Worm (Caenorhabditis elegans) whole organism, young adult: ENCODE results near the gene Y69A2AR.23.

Source experiments
- B0019.2 ChIP-seq: fragments of 200-800 bp; sonication (Bioruptor generic); conservative IDR thresholded peaks from 2 replicates; pipeline ENCODE4 v1.3.6; 2022; ENCODE audit warnings: missing genetic modification reagents, missing genetic modification characterization, missing compliant biosample characterization
- C17E4.6 ChIP-seq: fragments of 200-800 bp; sonication (Bioruptor generic); IDR thresholded peaks from 2 replicates; pipeline ENCODE4 v1.3.6; 2022; ENCODE audit warnings: missing genetic modification reagents, missing genetic modification characterization, missing compliant biosample characterization
- D2030.7 ChIP-seq: fragments of 200-800 bp; sonication (Bioruptor generic); IDR thresholded peaks from 2 replicates; pipeline ENCODE4 v1.3.6; 2022; ENCODE audit warnings: missing genetic modification reagents, missing genetic modification characterization, missing compliant biosample characterization
- F23B12.7 ChIP-seq: sonication (generic microtip); optimal IDR thresholded peaks from 2 replicates; lab custom pipeline; 2017; ENCODE audit warnings: missing genetic modification characterization, mild to moderate bottlenecking, missing compliant biosample characterization, antibody characterized with exemption, moderate library complexity; ENCODE audit not compliant: insufficient read depth
- F33H1.4 ChIP-seq: fragments of 200-800 bp; sonication (Bioruptor generic); IDR thresholded peaks from 2 replicates; pipeline ENCODE4 v1.3.6; 2022; ENCODE audit warnings: missing genetic modification reagents, missing genetic modification characterization, missing compliant biosample characterization
- F49E8.2 ChIP-seq: sonication (generic microtip); optimal IDR thresholded peaks from 3 replicates; lab custom pipeline; 2017; ENCODE audit warnings: missing genetic modification characterization, mild to moderate bottlenecking, missing compliant biosample characterization, antibody characterized with exemption, moderate library complexity; ENCODE audit not compliant: insufficient read depth
- F55B11.4 ChIP-seq: sonication (generic microtip); optimal IDR thresholded peaks from 2 replicates; lab custom pipeline; 2016; ENCODE audit warnings: missing compliant biosample characterization, missing genetic modification characterization, borderline replicate concordance; ENCODE audit not compliant: insufficient read depth
- Y53F4B.3 ChIP-seq: fragments of 200-800 bp; sonication (Bioruptor generic); IDR thresholded peaks from 2 replicates; pipeline ENCODE4 v1.3.6; 2022; ENCODE audit warnings: missing genetic modification reagents, missing genetic modification characterization, missing compliant biosample characterization
- Y67H2A.10 ChIP-seq: fragments of 200-800 bp; sonication (Bioruptor generic); conservative IDR thresholded peaks from 2 replicates; pipeline ENCODE4 v1.3.6; 2022; ENCODE audit warnings: missing genetic modification reagents, missing genetic modification characterization, missing compliant biosample characterization
- aptf-2 ChIP-seq: fragments of 200-800 bp; sonication (Bioruptor generic); conservative IDR thresholded peaks from 2 replicates; pipeline ENCODE4 v1.3.6; 2022; ENCODE audit warnings: missing genetic modification reagents, missing genetic modification characterization, missing compliant biosample characterization
- athp-1 ChIP-seq: sonication (generic microtip); optimal IDR thresholded peaks from 2 replicates; lab custom pipeline; 2017; ENCODE audit warnings: mild to moderate bottlenecking, missing genetic modification characterization, missing compliant biosample characterization
- cebp-1 ChIP-seq, 2 experiments: fragments of 200-800 bp in 1 of 2; sonication (Bioruptor generic) in 1 of 2; sonication (generic microtip) in 1 of 2; IDR thresholded peaks in 1 of 2; optimal IDR thresholded peaks in 1 of 2; 2 replicates each; pipeline versions ENCODE4 v1.3.6 to Lab custom; 2017 to 2022; ENCODE audit warnings: missing compliant biosample characterization in 2 of 2, missing genetic modification characterization in 2 of 2, mild to moderate bottlenecking in 1 of 2, missing genetic modification reagents in 1 of 2, moderate library complexity in 1 of 2
- cebp-2 ChIP-seq: fragments of 200-800 bp; sonication (Bioruptor generic); IDR thresholded peaks from 2 replicates; pipeline ENCODE4 v1.3.6; 2022; ENCODE audit warnings: missing genetic modification characterization, missing compliant biosample characterization
- die-1 ChIP-seq: sonication (generic microtip); optimal IDR thresholded peaks from 2 replicates; lab custom pipeline; 2016; ENCODE audit warnings: missing genotype, mild to moderate bottlenecking, missing genetic modification characterization, missing compliant biosample characterization
- dpff-1 ChIP-seq: sonication (generic microtip); optimal IDR thresholded peaks from 2 replicates; lab custom pipeline; 2017; ENCODE audit warnings: mild to moderate bottlenecking, missing genetic modification characterization, missing compliant biosample characterization
- dpl-1 ChIP-seq: fragments of 150-350 bp; optimal IDR thresholded peaks from 2 replicates; lab custom pipeline; 2014; ENCODE audit warnings: missing biosample characterization, missing genetic modification reagents, missing genetic modification characterization
- egl-18 ChIP-seq: fragments of 200-800 bp; sonication (Bioruptor generic); IDR thresholded peaks from 2 replicates; pipeline ENCODE4 v1.3.6; 2022; ENCODE audit warnings: missing genetic modification reagents, missing genetic modification characterization, missing compliant biosample characterization
- egl-44 ChIP-seq: fragments of 200-800 bp; sonication (Bioruptor generic); IDR thresholded peaks from 2 replicates; pipeline ENCODE4 v1.3.6; 2022; ENCODE audit warnings: missing genetic modification reagents, missing genetic modification characterization, missing compliant biosample characterization
- egrh-3 ChIP-seq: fragments of 200-800 bp; sonication (Bioruptor generic); IDR thresholded peaks from 2 replicates; pipeline ENCODE4 v1.3.6; 2022; ENCODE audit warnings: missing genetic modification reagents, missing genetic modification characterization, missing compliant biosample characterization
- hlh-12 ChIP-seq: sonication (generic microtip); optimal IDR thresholded peaks from 2 replicates; lab custom pipeline; 2016; ENCODE audit warnings: missing genetic modification characterization, missing compliant biosample characterization
- hsf-1 ChIP-seq: fragments of 200-800 bp; sonication (Bioruptor generic); IDR thresholded peaks from 2 replicates; pipeline ENCODE4 v1.3.6; 2022; ENCODE audit warnings: missing genetic modification reagents, missing genetic modification characterization, missing compliant biosample characterization
- let-526 ChIP-seq: fragments of 200-800 bp; sonication (Bioruptor generic); IDR thresholded peaks from 2 replicates; pipeline ENCODE4 v1.3.6; 2022; ENCODE audit warnings: missing genetic modification reagents, missing genetic modification characterization, missing compliant biosample characterization
- let-607 ChIP-seq, 2 experiments: fragments of 200-800 bp in 1 of 2; sonication (Bioruptor generic) in 1 of 2; sonication (generic microtip) in 1 of 2; optimal IDR thresholded peaks; 2 replicates each; lab custom pipeline; 2016 to 2018; ENCODE audit warnings: mild to moderate bottlenecking in 2 of 2, missing compliant biosample characterization in 2 of 2, missing genetic modification characterization in 2 of 2, moderate library complexity in 2 of 2, missing genotype in 1 of 2
- lin-26 ChIP-seq: fragments of 200-800 bp; sonication (Bioruptor generic); IDR thresholded peaks from 2 replicates; pipeline ENCODE4 v1.3.6; 2022; ENCODE audit warnings: missing genetic modification reagents, missing genetic modification characterization, missing compliant biosample characterization
- madf-10 ChIP-seq: sonication (generic microtip); optimal IDR thresholded peaks from 2 replicates; lab custom pipeline; 2016; ENCODE audit warnings: mild to moderate bottlenecking, missing genetic modification characterization, missing compliant biosample characterization
- madf-6 ChIP-seq: fragments of 200-800 bp; sonication (Bioruptor generic); IDR thresholded peaks from 2 replicates; pipeline ENCODE4 v1.3.6; 2022; ENCODE audit warnings: missing genetic modification reagents, missing genetic modification characterization, missing compliant biosample characterization
- mcd-1 ChIP-seq: fragments of 200-800 bp; sonication (Bioruptor generic); IDR thresholded peaks from 2 replicates; pipeline ENCODE4 v1.3.6; 2022; ENCODE audit warnings: missing genetic modification reagents, missing genetic modification characterization, missing compliant biosample characterization
- snpc-4 ChIP-seq, 5 experiments: fragments of 150-350 bp in 1 of 5; sonication (generic microtip) in 4 of 5; optimal IDR thresholded peaks; 2 replicates each; lab custom pipeline; 2014 to 2018; ENCODE audit warnings: missing genetic modification characterization in 5 of 5, missing biosample characterization in 3 of 5, antibody characterized with exemption in 2 of 5, mild to moderate bottlenecking in 2 of 5, missing compliant biosample characterization in 2 of 5, missing genotype in 2 of 5, moderate library complexity in 2 of 5, missing genetic modification reagents in 1 of 5
- zfh-2 ChIP-seq: fragments of 200-800 bp; sonication (Bioruptor generic); conservative IDR thresholded peaks from 2 replicates; pipeline ENCODE4 v1.3.6; 2022; ENCODE audit warnings: missing genetic modification reagents, missing genetic modification characterization, missing compliant biosample characterization
- ztf-22 ChIP-seq: fragments of 200-800 bp; sonication (Bioruptor generic); optimal IDR thresholded peaks from 2 replicates; lab custom pipeline; 2018; ENCODE audit warnings: mild to moderate bottlenecking, missing genetic modification characterization, moderate library complexity, missing compliant biosample characterization

The Y69A2AR.23 gene

DNA sequence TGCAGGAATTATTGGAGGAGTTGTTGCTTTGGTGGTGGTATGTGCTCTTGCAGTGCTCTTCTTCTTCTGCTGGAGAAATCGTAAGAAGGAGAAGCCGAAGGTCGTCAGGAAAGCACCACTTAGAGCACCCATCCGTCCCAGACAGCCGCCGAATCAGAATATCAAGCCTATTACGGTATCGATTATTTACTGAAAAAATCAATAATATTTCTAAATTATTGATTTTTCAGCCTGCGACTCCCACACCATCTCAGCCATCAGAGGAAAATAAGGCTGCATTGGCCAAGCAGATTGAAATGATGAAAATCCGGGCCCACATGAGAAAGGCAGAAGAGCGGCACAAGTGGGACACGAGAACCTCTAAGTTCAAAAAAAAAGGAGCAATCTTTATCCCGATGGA, 4.7 kb upstream of the Y69A2AR.23 start:
- TF ChIP-seq egl-18 = no peak
- no peak for TF ChIP-seq cebp-2 (GFP tag; lab: Robert Waterston, UW)
- no peak for TF ChIP-seq Y53F4B.3 (GFP tag; lab: Robert Waterston, UW)
- TF ChIP-seq snpc-4 (GFP tag; optimal IDR thresholded peaks at IDR 0.05; lab: Kevin White, UChicago) = no peak
- no peak for TF ChIP-seq snpc-4 (tag; optimal IDR thresholded peaks at IDR 0.05; lab: Kevin White, UChicago)

DNA sequence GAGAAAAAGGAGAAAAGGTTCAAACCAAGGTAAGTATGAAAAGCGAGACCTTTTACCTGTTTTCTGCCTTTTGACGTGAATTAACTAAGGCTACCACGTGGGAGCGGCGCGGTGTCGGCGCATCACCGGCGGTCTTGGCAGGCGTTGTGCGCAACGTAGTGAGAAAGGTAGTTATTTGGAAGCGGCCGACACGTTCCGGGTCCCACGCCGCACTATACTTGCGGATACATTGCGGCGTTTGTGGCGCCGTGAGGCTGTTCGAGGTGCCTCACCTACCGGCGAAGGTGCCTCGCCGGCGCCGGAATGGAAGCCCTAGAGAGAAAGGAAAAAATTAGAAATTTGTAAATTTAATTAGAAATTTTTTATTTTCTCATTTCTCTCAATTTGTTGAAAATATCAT, 1.4 kb upstream of the Y69A2AR.23 start:
- TF ChIP-seq C17E4.6 (GFP tag; lab: Robert Waterston, UW) = no peak
- TF ChIP-seq die-1 (tag; lab: Kevin White, UChicago) = no peak
- TF ChIP-seq aptf-2 (GFP tag; lab: Robert Waterston, UW) = no peak
- TF ChIP-seq egl-44 (GFP tag; lab: Robert Waterston, UW) = no peak
- TF ChIP-seq zfh-2 (GFP tag; lab: Robert Waterston, UW) = peak; percentile 80
- TF ChIP-seq egrh-3 = peak; percentile 16; the same call in 1 of the 2 replicates

DNA sequence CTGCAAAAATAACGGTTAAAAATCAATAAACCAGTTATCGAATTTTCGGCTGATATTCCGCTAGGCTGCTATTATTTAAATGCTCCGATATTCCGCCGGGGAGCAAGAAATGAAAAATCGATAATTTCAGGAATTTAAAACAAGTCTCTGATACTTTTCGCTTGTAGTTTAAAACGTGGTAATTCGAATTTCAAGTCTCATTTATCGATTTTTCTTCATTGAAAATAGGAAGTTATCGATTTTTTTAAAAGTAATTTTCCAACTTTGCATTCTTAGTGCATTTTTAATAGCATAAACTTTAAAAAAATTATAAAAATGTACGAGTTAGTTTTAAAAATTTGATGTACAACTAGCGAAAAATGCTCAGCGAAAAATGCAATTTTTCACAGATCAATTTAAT, 792 bp upstream of the Y69A2AR.23 start:
- TF ChIP-seq cebp-2 (GFP tag; lab: Robert Waterston, UW) = no peak
- TF ChIP-seq F23B12.7 (tag; lab: Kevin White, UChicago) = no peak
- TF ChIP-seq cebp-1 (GFP tag; IDR thresholded peaks at IDR 0.05; lab: Robert Waterston, UW) = no peak
- no peak for TF ChIP-seq cebp-1 (tag; optimal IDR thresholded peaks at IDR 0.05; lab: Kevin White, UChicago)
- TF ChIP-seq mcd-1 (GFP tag; lab: Robert Waterston, UW) = no peak
- no peak for TF ChIP-seq dpff-1 (tag; lab: Kevin White, UChicago)
- TF ChIP-seq, all 124 proteins: peak for 0

DNA sequence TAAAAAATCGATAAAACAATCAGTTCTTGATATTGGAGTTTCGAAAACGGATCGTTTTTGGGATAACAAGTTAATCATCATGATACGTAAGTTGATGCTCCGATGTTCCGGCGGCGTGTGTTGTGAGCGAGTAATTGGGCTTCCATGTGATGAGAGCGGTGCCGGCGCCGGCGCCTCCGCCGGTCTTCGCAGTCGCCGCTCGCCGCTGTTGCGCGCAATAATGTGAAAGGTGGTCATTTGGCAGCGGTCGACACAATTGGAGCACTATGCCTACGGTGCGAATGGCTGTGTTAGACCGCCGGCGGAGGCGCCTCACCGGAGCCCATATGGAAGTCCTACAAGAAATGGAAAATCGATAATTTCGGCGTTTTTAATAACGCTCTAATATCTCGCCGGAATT, 354 bp upstream of the Y69A2AR.23 start:
- TF ChIP-seq let-607 (tag; optimal IDR thresholded peaks at IDR 0.05; lab: Kevin White, UChicago) (no peak), egrh-3 (peak; percentile 59; the same call in 1 of the 2 replicates)

DNA sequence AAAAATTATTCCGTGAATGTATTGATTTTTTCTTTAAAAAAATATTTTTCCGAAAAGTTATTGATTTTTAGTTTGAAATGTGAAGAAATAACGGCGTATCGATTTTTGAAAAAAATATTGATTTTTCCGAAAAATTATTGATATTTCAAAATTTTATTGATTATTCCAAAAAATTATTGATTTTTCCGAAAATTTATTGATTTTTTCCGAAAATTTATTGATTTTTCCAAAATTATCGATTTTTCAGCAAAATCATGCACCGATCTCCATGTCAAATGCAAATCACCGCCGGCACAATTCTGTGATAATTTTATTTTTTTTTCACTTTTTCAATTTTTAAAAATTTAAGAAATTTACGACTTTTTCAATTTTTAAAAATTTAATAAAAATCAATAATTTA, 1.9 kb downstream of the Y69A2AR.23 start:
- TF ChIP-seq F33H1.4 (GFP tag; lab: Robert Waterston, UW) = no peak
- TF ChIP-seq let-526 (GFP tag; lab: Robert Waterston, UW) = no peak
- no peak for TF ChIP-seq F55B11.4 (tag; lab: Kevin White, UChicago)
- TF ChIP-seq mcd-1 (GFP tag; lab: Robert Waterston, UW) = no peak
- no peak for TF ChIP-seq athp-1
- TF ChIP-seq Y67H2A.10 (GFP tag; lab: Robert Waterston, UW) = no peak
- no peak for TF ChIP-seq ztf-22 (GFP tag; lab: Kevin White, UChicago)
- no peak for TF ChIP-seq D2030.7
- TF ChIP-seq die-1 (tag; lab: Kevin White, UChicago) = no peak
- no peak for TF ChIP-seq B0019.2 (GFP tag; lab: Robert Waterston, UW)
- TF ChIP-seq madf-10 (tag; lab: Kevin White, UChicago) = no peak
- TF ChIP-seq dpl-1 (GFP tag; lab: Kevin White, UChicago) = no peak
- TF ChIP-seq hlh-12 (tag; lab: Kevin White, UChicago) = no peak
- TF ChIP-seq hsf-1 (GFP tag; lab: Robert Waterston, UW) = no peak
- no peak for TF ChIP-seq madf-6
- TF ChIP-seq lin-26 = no peak
- no peak for TF ChIP-seq F49E8.2 (tag; lab: Kevin White, UChicago)
